Worm (Caenorhabditis elegans): ENCODE measurements around the gene C06A8.8.

The C06A8.8 gene

ce11 chrII:7794222-7794621 is 22.4 kb upstream of the C06A8.8 start, which contains the start of gene glr-4:
TSS of gene glr-4 (minus strand) at chrII:7794322.
- TF ChIP-seq ces-1 (GFP tag; optimal IDR thresholded peaks at IDR 0.05) (peak; percentile 5), drap-1 (GFP tag; optimal IDR thresholded peaks at IDR 0.05) (no peak)

- TF ChIP-seq flh-1 (GFP tag; optimal IDR thresholded peaks at IDR 0.05), result no peak
- TF ChIP-seq nhr-12 (tag; optimal IDR thresholded peaks at IDR 0.05), result no peak
- no peak for TF ChIP-seq ces-1 (GFP tag; optimal IDR thresholded peaks at IDR 0.05)
- no peak for TF ChIP-seq nhr-237 (tag; optimal IDR thresholded peaks at IDR 0.05)
- no peak for TF ChIP-seq mep-1 (tag; optimal IDR thresholded peaks at IDR 0.05)
- no peak for TF ChIP-seq sem-2 (GFP tag; optimal IDR thresholded peaks at IDR 0.05)
Measured at ce11 chrII:7792514-7792913, 20.7 kb upstream of the C06A8.8 start.

- no peak for TF ChIP-seq unc-62 (GFP tag; optimal IDR thresholded peaks at IDR 0.05)
- TF ChIP-seq lsy-2 (tag; optimal IDR thresholded peaks at IDR 0.05), result no peak
- TF ChIP-seq tbx-8 (GFP tag; optimal IDR thresholded peaks at IDR 0.05), result no peak
- TF ChIP-seq ceh-83 (GFP tag; optimal IDR thresholded peaks at IDR 0.05), result no peak
- no peak for TF ChIP-seq nhr-12 (tag; optimal IDR thresholded peaks at IDR 0.05)
- no peak for TF ChIP-seq elt-1 (tag; optimal IDR thresholded peaks at IDR 0.05; ENCODE audit: borderline replicate concordance, insufficient read depth)
- TF ChIP-seq cnd-1 (tag; optimal IDR thresholded peaks at IDR 0.05), result no peak
- no peak for TF ChIP-seq mls-2 (tag; optimal IDR thresholded peaks at IDR 0.05)
- no peak for TF ChIP-seq mab-5 (tag; optimal IDR thresholded peaks at IDR 0.05)
- TF ChIP-seq mep-1 (tag; optimal IDR thresholded peaks at IDR 0.05), result no peak
- TF ChIP-seq ceh-43 (GFP tag; optimal IDR thresholded peaks at IDR 0.05), result no peak
- no peak for TF ChIP-seq ztf-11 (tag; optimal IDR thresholded peaks at IDR 0.05)
- TF ChIP-seq M03D4.4 (tag; optimal IDR thresholded peaks at IDR 0.05), result no peak
- no peak for TF ChIP-seq ces-1 (GFP tag; optimal IDR thresholded peaks at IDR 0.05)
- no peak for TF ChIP-seq hlh-1 (tag; optimal IDR thresholded peaks at IDR 0.05)
- no peak for TF ChIP-seq blmp-1 (tag; optimal IDR thresholded peaks at IDR 0.05)
Measured at ce11 chrII:7791408-7792050, 19.7 kb upstream of the C06A8.8 start.

- no peak for TF ChIP-seq unc-62 (GFP tag; optimal IDR thresholded peaks at IDR 0.05)
- no peak for TF ChIP-seq ces-1 (GFP tag; optimal IDR thresholded peaks at IDR 0.05)
- no peak for TF ChIP-seq elt-3 (tag; optimal IDR thresholded peaks at IDR 0.05)
Measured at ce11 chrII:7790324-7790898, 18.6 kb upstream of the C06A8.8 start, which contains the start of gene srlf-1. TSS of gene srlf-1 (plus strand) at chrII:7790591.

ce11 chrII:7789605-7790004 is 17.8 kb upstream of the C06A8.8 start:
- TF ChIP-seq ces-1 (GFP tag; optimal IDR thresholded peaks at IDR 0.05), result no peak
- no peak for TF ChIP-seq ham-2 (GFP tag; optimal IDR thresholded peaks at IDR 0.05)
- no peak for TF ChIP-seq elt-3 (tag; optimal IDR thresholded peaks at IDR 0.05)
- no peak for TF ChIP-seq cnd-1 (tag; optimal IDR thresholded peaks at IDR 0.05)
- no peak for TF ChIP-seq blmp-1 (tag; optimal IDR thresholded peaks at IDR 0.05)
- no peak for TF ChIP-seq hlh-1 (tag; optimal IDR thresholded peaks at IDR 0.05)
- TF ChIP-seq elt-1 (tag; optimal IDR thresholded peaks at IDR 0.05; ENCODE audit: borderline replicate concordance, insufficient read depth), result peak; percentile 26
- no peak for TF ChIP-seq mls-2 (tag; optimal IDR thresholded peaks at IDR 0.05)
- no peak for TF ChIP-seq sptf-1 (tag; optimal IDR thresholded peaks at IDR 0.05)

- no peak for TF ChIP-seq hlh-1 (tag; optimal IDR thresholded peaks at IDR 0.05)
- no peak for TF ChIP-seq ceh-83 (GFP tag; optimal IDR thresholded peaks at IDR 0.05)
- TF ChIP-seq unc-39 (tag; optimal IDR thresholded peaks at IDR 0.05), result no peak
- TF ChIP-seq tbx-8 (GFP tag; optimal IDR thresholded peaks at IDR 0.05), result no peak
- no peak for TF ChIP-seq lin-32 (GFP tag; optimal IDR thresholded peaks at IDR 0.05)
- no peak for TF ChIP-seq ceh-43 (GFP tag; optimal IDR thresholded peaks at IDR 0.05)
- TF ChIP-seq sem-2 (GFP tag; optimal IDR thresholded peaks at IDR 0.05), result no peak
- TF ChIP-seq lsy-2 (tag; optimal IDR thresholded peaks at IDR 0.05), result no peak
- TF ChIP-seq blmp-1 (tag; optimal IDR thresholded peaks at IDR 0.05), result no peak
- no peak for TF ChIP-seq ham-2 (GFP tag; optimal IDR thresholded peaks at IDR 0.05)
- no peak for TF ChIP-seq snpc-4 (tag; optimal IDR thresholded peaks at IDR 0.05)
- TF ChIP-seq nhr-237 (tag; optimal IDR thresholded peaks at IDR 0.05), result no peak
- TF ChIP-seq elt-3 (tag; optimal IDR thresholded peaks at IDR 0.05), result no peak
- no peak for TF ChIP-seq unc-120 (tag; optimal IDR thresholded peaks at IDR 0.05; ENCODE audit: poor library complexity, severe bottlenecking)
- no peak for TF ChIP-seq ztf-11 (tag; optimal IDR thresholded peaks at IDR 0.05)
Measured at ce11 chrII:7783467-7783959, 11.7 kb upstream of the C06A8.8 start, which contains the start of gene skr-17. TSS of gene skr-17 (plus strand) at chrII:7783517.
